Fruit fly (Drosophila melanogaster): ENCODE measurements around the gene CG12746.

CG12746 gene

DNA sequence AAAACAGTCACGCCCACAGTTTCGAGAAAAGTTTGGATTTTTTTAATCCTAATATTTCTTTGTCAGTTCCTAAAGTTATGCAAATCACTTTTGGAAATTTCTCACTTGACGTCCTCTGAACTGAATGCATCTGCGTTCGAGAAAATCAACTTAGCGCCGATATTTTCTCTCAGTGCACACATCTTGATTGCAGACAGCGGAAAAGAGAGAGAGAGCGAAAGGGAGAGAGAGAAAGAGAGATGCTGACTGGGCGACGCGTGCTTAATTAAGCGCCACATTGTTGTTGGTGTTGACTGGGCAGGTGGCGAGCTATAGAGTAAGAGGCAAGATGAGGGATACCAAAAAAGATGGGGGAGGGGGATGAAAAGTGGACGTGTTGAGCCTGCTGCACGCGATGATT is 46.0 kb upstream of the CG12746 start (continued):
- TF ChIP-seq YL-1 (GFP tag; optimal IDR thresholded peaks at IDR 0.05) (no peak), mam (GFP tag; optimal IDR thresholded peaks at IDR 0.05) (peak; percentile 24), Fer3 (tag; optimal IDR thresholded peaks at IDR 0.05) (peak; percentile 15), nmo (GFP tag; optimal IDR thresholded peaks at IDR 0.05) (peak; percentile 49), seq (GFP tag; IDR thresholded peaks at IDR 0.05) (no peak), gsb-n (tag; optimal IDR thresholded peaks at IDR 0.05) (peak; percentile 48), Ets65A (GFP tag) (peak; percentile 89), CG10321 (GFP tag; IDR thresholded peaks at IDR 0.05) (no peak), luna (GFP tag; optimal IDR thresholded peaks at IDR 0.05) (no peak), Ada2b (GFP tag; IDR thresholded peaks at IDR 0.05) (peak; percentile 40; the same call in 1 of the 2 replicates), abd-A (tag; optimal IDR thresholded peaks at IDR 0.05) (no peak), Eip74EF (GFP tag; optimal IDR thresholded peaks at IDR 0.05) (peak in 1 of 2 experiments; percentile 23), E2f1 (GFP tag; IDR thresholded peaks at IDR 0.05) (no peak), CG17912 (GFP tag; optimal IDR thresholded peaks at IDR 0.05) (no peak), CTCF (GFP tag; optimal IDR thresholded peaks at IDR 0.05) (no peak), Stat92E (GFP tag; optimal IDR thresholded peaks at IDR 0.05) (no peak), CG1233 (GFP tag; optimal IDR thresholded peaks at IDR 0.05) (peak; percentile 23), dpn (GFP tag; optimal IDR thresholded peaks at IDR 0.05) (peak; percentile 45 to 47), Oaz (GFP tag; IDR thresholded peaks at IDR 0.05) (no peak), CG5245 (GFP tag; optimal IDR thresholded peaks at IDR 0.05) (no peak), MTF-1 (GFP tag; optimal IDR thresholded peaks at IDR 0.05; ENCODE audit: borderline replicate concordance) (peak; percentile 35), HLHmδ (GFP tag; optimal IDR thresholded peaks at IDR 0.05) (peak; percentile 43), fru (optimal IDR thresholded peaks at IDR 0.05) (no peak), CG33557 (GFP tag; optimal IDR thresholded peaks at IDR 0.05) (peak; percentile 16), ftz-f1 (GFP tag; optimal IDR thresholded peaks at IDR 0.05) (no peak), CG2875 (GFP tag; optimal IDR thresholded peaks at IDR 0.05) (peak; percentile 40), HmgZ (tag; optimal IDR thresholded peaks at IDR 0.05) (no peak), CG6791 (GFP tag; IDR thresholded peaks at IDR 0.05; ENCODE audit: partially characterized antibody) (no peak), Dbx (GFP tag; IDR thresholded peaks at IDR 0.05) (no peak), CG11723 (GFP tag; optimal IDR thresholded peaks at IDR 0.05) (peak; percentile 27), CG3726 (GFP tag; IDR thresholded peaks at IDR 0.05) (no peak), Chrac-16 (GFP tag; optimal IDR thresholded peaks at IDR 0.05) (peak; percentile 39), Elba2 (GFP tag; optimal IDR thresholded peaks at IDR 0.05) (no peak), CG31365 (tag; optimal IDR thresholded peaks at IDR 0.05) (peak; percentile 13), fd102C (GFP tag; optimal IDR thresholded peaks at IDR 0.05) (no peak), kah (GFP tag; optimal IDR thresholded peaks at IDR 0.05) (peak; percentile 21), CG4282 (GFP tag; optimal IDR thresholded peaks at IDR 0.05) (no peak), pros (GFP tag; optimal IDR thresholded peaks at IDR 0.05) (no peak), shn (GFP tag; optimal IDR thresholded peaks at IDR 0.05) (peak; percentile 51), pnt (GFP tag; optimal IDR thresholded peaks at IDR 0.05) (peak; percentile 36), ato (GFP tag; IDR thresholded peaks at IDR 0.05; ENCODE audit: partially characterized antibody) (no peak), NFAT (GFP tag; IDR thresholded peaks at IDR 0.05) (no peak), cg (GFP tag; optimal IDR thresholded peaks at IDR 0.05) (no peak), stc (GFP tag; IDR thresholded peaks at IDR 0.05) (peak; percentile 43; the same call in 1 of the 2 replicates), CG3838 (GFP tag; optimal IDR thresholded peaks at IDR 0.05) (no peak), lilli (GFP tag; optimal IDR thresholded peaks at IDR 0.05) (peak; percentile 17), CG1832 (GFP tag; optimal IDR thresholded peaks at IDR 0.05) (peak; percentile 62), CG12744 (GFP tag; optimal IDR thresholded peaks at IDR 0.05) (peak; percentile 5), Adf1 (GFP tag; IDR thresholded peaks at IDR 0.05) (no peak), oc (tag; optimal IDR thresholded peaks at IDR 0.05) (peak; percentile 50), CG18764 (GFP tag; optimal IDR thresholded peaks at IDR 0.05) (peak; percentile 18), CG30020 (tag; optimal IDR thresholded peaks at IDR 0.05) (no peak)

All from whole organism, embryonic.